Fruit fly (Drosophila melanogaster) whole organism, adult: ENCODE measurements around the gene CG46464.

Experiments
- CG14711 ChIP-seq: fragments of 200-800 bp; sonication (Bioruptor generic); optimal IDR thresholded peaks from 2 replicates; lab custom pipeline; 2018; ENCODE audit warnings: missing biosample characterization, mild to moderate bottlenecking, missing genetic modification characterization, moderate library complexity
- Clk ChIP-seq: fragments of 200-800 bp; sonication (Bioruptor generic); optimal IDR thresholded peaks from 2 replicates; lab custom pipeline; 2017; ENCODE audit warnings: missing biosample characterization, missing genetic modification characterization
- bab1 ChIP-seq: fragments of 200-800 bp; sonication (Bioruptor generic); optimal IDR thresholded peaks from 3 replicates; lab custom pipeline; 2019; ENCODE audit warnings: missing biosample characterization, mild to moderate bottlenecking, missing genetic modification characterization, moderate library complexity
- kay ChIP-seq: fragments of 200-800 bp; sonication (Bioruptor generic); peaks from one replicate; lab custom pipeline; 2016; ENCODE audit warnings: missing biosample characterization, missing genetic modification characterization, borderline replicate concordance
- ovo ChIP-seq: fragments of 200-800 bp; sonication (Bioruptor generic); optimal IDR thresholded peaks from 2 replicates; lab custom pipeline; 2016; ENCODE audit warnings: missing biosample characterization, missing genetic modification characterization
- pad ChIP-seq: fragments of 200-800 bp; sonication (Bioruptor generic); optimal IDR thresholded peaks from 3 replicates; lab custom pipeline; 2017; ENCODE audit warnings: missing biosample characterization, missing genetic modification characterization, mild to moderate bottlenecking, moderate library complexity, missing genetic modification reagents

- TF ChIP-seq pad (GFP tag; lab: Kevin White, UChicago) (no peak), kay (no peak), Clk (GFP tag; lab: Kevin White, UChicago) (no peak), bab1 (GFP tag; lab: Kevin White, UChicago) (no peak), CG14711 (no peak), ovo (no peak)
Observed at dm6 chrX:17482808-17483207, 39.0 kb upstream of the CG46464 start.
